Fruit fly (Drosophila melanogaster) whole organism, prepupa: ENCODE measurements around the gene CG11089.

Experiments used
- Gug ChIP-seq: fragments of 200-800 bp; sonication (Bioruptor generic); IDR thresholded peaks from 2 replicates; pipeline ENCODE4 v1.3.6; 2022; ENCODE audit warnings: missing biosample characterization, missing genetic modification characterization
- Lpt ChIP-seq: fragments of 200-800 bp; sonication (Bioruptor generic); optimal IDR thresholded peaks from 3 replicates; lab custom pipeline; 2016; ENCODE audit warnings: missing biosample characterization, missing genetic modification characterization
- Sox14 ChIP-seq: fragments of 200-800 bp; sonication (Bioruptor generic); optimal IDR thresholded peaks from 3 replicates; lab custom pipeline; 2016; ENCODE audit warnings: missing biosample characterization, missing genetic modification characterization
- achi ChIP-seq: fragments of 200-800 bp; sonication (Bioruptor generic); optimal IDR thresholded peaks from 3 replicates; lab custom pipeline; 2016; ENCODE audit warnings: missing biosample characterization, missing genetic modification characterization
- eg ChIP-seq: fragments of 200-800 bp; sonication (Bioruptor generic); IDR thresholded peaks from 3 replicates; pipeline ENCODE4 v1.3.6; 2022; ENCODE audit warnings: missing biosample characterization, missing genetic modification characterization

- peak; percentile 13 for TF ChIP-seq Lpt (GFP tag; lab: Kevin White, UChicago)
- TF ChIP-seq Gug: peak; percentile 86
- TF ChIP-seq Sox14 (GFP tag; lab: Kevin White, UChicago): peak; percentile 62
- TF ChIP-seq achi (GFP tag; lab: Kevin White, UChicago): peak; percentile 81
- TF ChIP-seq eg (GFP tag; lab: Robert Waterston, UW): peak; percentile 94
These were observed 654 bp upstream of the CG11089 start, which contains the start of gene CG3744 for dm6 chr3R:24875939-24876842.
